Worm (Caenorhabditis elegans): ENCODE measurements around the gene kgb-2.
A peak's percentile ranks its signal among the peaks of the same experiment; 100 is the strongest.

The kgb-2 gene

ce11 chrIV:3647551-3647950, 41.0 kb downstream of the kgb-2 start (continued):
- TF ChIP-seq snpc-1.2 (GFP tag; IDR thresholded peaks at IDR 0.05) = no peak
- no peak for TF ChIP-seq lin-13 (GFP tag; optimal IDR thresholded peaks at IDR 0.05)
- TF ChIP-seq unc-130 (GFP tag; optimal IDR thresholded peaks at IDR 0.05) = no peak
- TF ChIP-seq snpc-4 (tag; optimal IDR thresholded peaks at IDR 0.05) = no peak
- no peak for TF ChIP-seq lsy-2 (tag; optimal IDR thresholded peaks at IDR 0.05)
- no peak for TF ChIP-seq ceh-44 (GFP tag; IDR thresholded peaks at IDR 0.05)
- TF ChIP-seq lir-3 (tag; optimal IDR thresholded peaks at IDR 0.05) = no peak
- TF ChIP-seq ZK546.5 (tag; optimal IDR thresholded peaks at IDR 0.05) = no peak
- peak; percentile 67 for TF ChIP-seq hlh-11 (tag; optimal IDR thresholded peaks at IDR 0.05)
- peak; percentile 36; the same call in 1 of the 2 replicates for TF ChIP-seq dmd-6 (GFP tag; IDR thresholded peaks at IDR 0.05)
- no peak for TF ChIP-seq zag-1 (tag; optimal IDR thresholded peaks at IDR 0.05)
- no peak for TF ChIP-seq Y48G9A.11 (GFP tag; IDR thresholded peaks at IDR 0.05)
- TF ChIP-seq daf-12 (tag; optimal IDR thresholded peaks at IDR 0.05) = no peak
- TF ChIP-seq dve-1 (tag; optimal IDR thresholded peaks at IDR 0.05; ENCODE audit: insufficient read depth) = no peak
- no peak for TF ChIP-seq skn-1 (tag; optimal IDR thresholded peaks at IDR 0.05)
- TF ChIP-seq nhr-48 (tag; optimal IDR thresholded peaks at IDR 0.05) = no peak
- no peak for TF ChIP-seq madf-9 (GFP tag; conservative IDR thresholded peaks at IDR 0.05)
- TF ChIP-seq nhr-28 (tag; optimal IDR thresholded peaks at IDR 0.05) = no peak

- peak; percentile 55; the same call in 1 of the 2 replicates for TF ChIP-seq egl-43 (GFP tag; IDR thresholded peaks at IDR 0.05)
- TF ChIP-seq hif-1 (tag; optimal IDR thresholded peaks at IDR 0.05) = peak in 1 of 2 experiments; percentile 43
- peak; percentile 81 for TF ChIP-seq set-16 (GFP tag; IDR thresholded peaks at IDR 0.05)
- TF ChIP-seq hlh-30 (tag; optimal IDR thresholded peaks at IDR 0.05; ENCODE audit: insufficient read depth) = peak; percentile 61
- no peak for TF ChIP-seq lin-39 (tag; optimal IDR thresholded peaks at IDR 0.05)
- TF ChIP-seq mxl-2 (GFP tag; conservative IDR thresholded peaks at IDR 0.05) = peak; percentile 59; the same call in 1 of the 2 replicates
- TF ChIP-seq gei-8 (GFP tag; optimal IDR thresholded peaks at IDR 0.05) = no peak
- no peak for TF ChIP-seq ceh-44 (GFP tag; IDR thresholded peaks at IDR 0.05)
- TF ChIP-seq lin-13 (GFP tag; optimal IDR thresholded peaks at IDR 0.05) = peak; percentile 30
- TF ChIP-seq lsy-2 (tag; optimal IDR thresholded peaks at IDR 0.05) = peak in 1 of 2 experiments; percentile 23
- peak; percentile 19 for TF ChIP-seq dpl-1 (GFP tag; optimal IDR thresholded peaks at IDR 0.05)
- TF ChIP-seq ceh-28 (tag; optimal IDR thresholded peaks at IDR 0.05) = no peak
- no peak for TF ChIP-seq ceh-62 (tag; optimal IDR thresholded peaks at IDR 0.05)
- no peak for TF ChIP-seq F44E2.7 (GFP tag; IDR thresholded peaks at IDR 0.05)
- no peak for TF ChIP-seq skn-1 (tag; optimal IDR thresholded peaks at IDR 0.05)
- TF ChIP-seq unc-39 (tag; optimal IDR thresholded peaks at IDR 0.05) = no peak
- TF ChIP-seq lin-1 (GFP tag; IDR thresholded peaks at IDR 0.05) = no peak
- peak; percentile 49 for TF ChIP-seq nhr-10 (tag; optimal IDR thresholded peaks at IDR 0.05)
- TF ChIP-seq ceh-20 (GFP tag; IDR thresholded peaks at IDR 0.05) = peak; percentile 48; the same call in 1 of the 2 replicates
- TF ChIP-seq tag-97 (GFP tag; IDR thresholded peaks at IDR 0.05) = no peak
- peak; percentile 87 for TF ChIP-seq nhr-48 (tag; optimal IDR thresholded peaks at IDR 0.05)
- peak; percentile 6 for TF ChIP-seq mep-1 (tag; optimal IDR thresholded peaks at IDR 0.05)
- no peak for TF ChIP-seq F10B5.3 (tag; optimal IDR thresholded peaks at IDR 0.05)
- TF ChIP-seq ama-1 (optimal IDR thresholded peaks at IDR 0.05) = no peak
- TF ChIP-seq nhr-102 (tag; optimal IDR thresholded peaks at IDR 0.05) = peak; percentile 19
- peak; percentile 71 for TF ChIP-seq aha-1 (tag)
- TF ChIP-seq unc-62 (GFP tag; optimal IDR thresholded peaks at IDR 0.05 in 1 of 2) = peak in 1 of 2 experiments; percentile 95
- no peak for TF ChIP-seq unc-62 (tag; optimal IDR thresholded peaks at IDR 0.05)
- no peak for TF ChIP-seq daf-16 (GFP tag; optimal IDR thresholded peaks at IDR 0.05)
- peak; percentile 91 for TF ChIP-seq daf-16 (tag; optimal IDR thresholded peaks at IDR 0.05)
- TF ChIP-seq nhr-11 (tag; optimal IDR thresholded peaks at IDR 0.05) = no peak
- peak; percentile 91 for TF ChIP-seq mxl-3 (GFP tag; optimal IDR thresholded peaks at IDR 0.05)
- peak; percentile 85 for TF ChIP-seq hlh-11 (tag; optimal IDR thresholded peaks at IDR 0.05)
- TF ChIP-seq T26A8.4 (GFP tag; IDR thresholded peaks at IDR 0.05) = no peak
- TF ChIP-seq nhr-28 (tag; optimal IDR thresholded peaks at IDR 0.05) = peak; percentile 61
- TF ChIP-seq dmd-6 (GFP tag; IDR thresholded peaks at IDR 0.05) = peak; percentile 50; the same call in 1 of the 2 replicates
- TF ChIP-seq ztf-11 (tag; optimal IDR thresholded peaks at IDR 0.05) = no peak
- no peak for TF ChIP-seq daf-12 (tag; optimal IDR thresholded peaks at IDR 0.05)
- 0 out of 2 replicates have a peak, but pooled peaks have one; percentile 7 for TF ChIP-seq snpc-1.2 (GFP tag; IDR thresholded peaks at IDR 0.05)
- no peak for TF ChIP-seq nhr-237 (tag; optimal IDR thresholded peaks at IDR 0.05)
- TF ChIP-seq arid-1 (GFP tag; conservative IDR thresholded peaks at IDR 0.05) = 0 out of 2 replicates have a peak, but pooled peaks have one; percentile 28
These were observed 42.2 kb downstream of the kgb-2 start, which contains the start of gene CC8.2 for ce11 chrIV:3648634-3649240. CC8.2 (minus strand) TSS chrIV:3648684.

Measured in whole organism, L4 larva.